Worm (Caenorhabditis elegans) whole organism, L4 larva: ENCODE results near the gene coh-3.
A peak's percentile ranks its signal among the peaks of the same experiment; 100 is the strongest.

Experiments used
- D1046.2 ChIP-seq: fragments of 200-800 bp; sonication (Bioruptor generic); IDR thresholded peaks from 2 replicates; pipeline ENCODE4 v1.3.6; 2022; ENCODE audit warnings: missing genetic modification characterization, missing compliant biosample characterization
- R02D3.7 ChIP-seq: fragments of 150-350 bp; sonication (generic microtip); optimal IDR thresholded peaks from 3 replicates; lab custom pipeline; 2014; ENCODE audit warnings: missing biosample characterization, missing genetic modification characterization
- T26A8.4 ChIP-seq: fragments of 200-800 bp; sonication (Bioruptor generic); IDR thresholded peaks from 2 replicates; pipeline ENCODE4 v1.3.6; 2022; ENCODE audit warnings: missing genetic modification characterization, missing compliant biosample characterization
- ZK546.5 ChIP-seq, 2 experiments: sonication (generic microtip); optimal IDR thresholded peaks; 2 replicates each; lab custom pipeline; 2017; ENCODE audit warnings: missing biosample characterization in 2 of 2, missing genetic modification characterization in 2 of 2
- ceh-20 ChIP-seq: fragments of 200-800 bp; sonication (Bioruptor generic); IDR thresholded peaks from 2 replicates; pipeline ENCODE4 v1.3.6; 2022; ENCODE audit warnings: missing genetic modification reagents, missing genetic modification characterization, missing compliant biosample characterization
- ceh-82 ChIP-seq: sonication (generic microtip); optimal IDR thresholded peaks from 2 replicates; lab custom pipeline; 2017; ENCODE audit warnings: missing biosample characterization, missing genetic modification characterization
- ctbp-1 ChIP-seq: fragments of 200-800 bp; sonication (Bioruptor generic); IDR thresholded peaks from 2 replicates; pipeline ENCODE4 v1.3.6; 2022; ENCODE audit warnings: missing genetic modification reagents, missing genetic modification characterization, missing compliant biosample characterization
- daf-16 ChIP-seq, 3 experiments: sonication (generic microtip); optimal IDR thresholded peaks; 2 replicates each; lab custom pipeline; 2016 to 2017; ENCODE audit warnings: missing genetic modification characterization in 3 of 3, missing genetic modification reagents in 3 of 3, mild to moderate bottlenecking in 2 of 3, missing compliant biosample characterization in 2 of 3, missing biosample characterization in 1 of 3, moderate library complexity in 1 of 3
- daf-8 ChIP-seq: fragments of 200-800 bp; sonication (Bioruptor generic); IDR thresholded peaks from 2 replicates; pipeline ENCODE4 v1.3.6; 2022; ENCODE audit warnings: missing genetic modification characterization, missing compliant biosample characterization
- dmd-6 ChIP-seq: fragments of 200-800 bp; sonication (Bioruptor generic); IDR thresholded peaks from 2 replicates; pipeline ENCODE4 v1.3.6; 2022; ENCODE audit warnings: missing genetic modification reagents, missing genetic modification characterization, missing compliant biosample characterization
- dve-1 ChIP-seq: sonication (generic microtip); optimal IDR thresholded peaks from 2 replicates; lab custom pipeline; 2017; ENCODE audit warnings: antibody characterized with exemption, mild to moderate bottlenecking, missing genetic modification characterization, missing compliant biosample characterization; ENCODE audit not compliant: insufficient read depth
- fos-1 ChIP-seq: fragments of 150-350 bp; optimal IDR thresholded peaks from 2 replicates; lab custom pipeline; 2014; ENCODE audit warnings: missing biosample characterization, missing genetic modification characterization
- hif-1 ChIP-seq, 2 experiments: sonication (generic microtip); optimal IDR thresholded peaks; 2 replicates each; lab custom pipeline; 2016 to 2017; ENCODE audit warnings: missing compliant biosample characterization in 2 of 2, missing genetic modification characterization in 2 of 2, missing genetic modification reagents in 2 of 2, missing genotype in 2 of 2, mild to moderate bottlenecking in 1 of 2
- hlh-11 ChIP-seq: fragments of 200-800 bp; sonication (Bioruptor generic); optimal IDR thresholded peaks from 2 replicates; lab custom pipeline; 2018; ENCODE audit warnings: mild to moderate bottlenecking, missing genetic modification characterization, missing compliant biosample characterization
- jun-1 ChIP-seq: fragments of 150-350 bp; optimal IDR thresholded peaks from 2 replicates; lab custom pipeline; 2014; ENCODE audit warnings: missing biosample characterization, missing genetic modification reagents, missing genetic modification characterization
- lin-13 ChIP-seq: fragments of 150-350 bp; optimal IDR thresholded peaks from 2 replicates; lab custom pipeline; 2014; ENCODE audit warnings: missing biosample characterization, missing genetic modification reagents, missing genetic modification characterization
- lsy-2 ChIP-seq, 2 experiments: fragments of 150-350 bp in 1 of 2; sonication (generic microtip) in 1 of 2; optimal IDR thresholded peaks; 2 replicates each; lab custom pipeline; 2014 to 2017; ENCODE audit warnings: missing biosample characterization in 2 of 2, missing genetic modification characterization in 2 of 2
- mdl-1 ChIP-seq, 2 experiments: fragments of 150-350 bp in 1 of 2; sonication (generic microtip) in 1 of 2; optimal IDR thresholded peaks; 2 replicates each; lab custom pipeline; 2014 to 2017; ENCODE audit warnings: missing biosample characterization in 2 of 2, missing genetic modification characterization in 2 of 2
- mdt-29 ChIP-seq: fragments of 200-800 bp; sonication (Bioruptor generic); IDR thresholded peaks from 2 replicates; pipeline ENCODE4 v1.3.6; 2022; ENCODE audit warnings: missing genetic modification reagents, missing genetic modification characterization, missing compliant biosample characterization
- mep-1 ChIP-seq: fragments of 150-350 bp; sonication (generic microtip); optimal IDR thresholded peaks from 3 replicates; lab custom pipeline; 2014; ENCODE audit warnings: missing biosample characterization, missing genetic modification characterization
- mxl-2 ChIP-seq: fragments of 200-800 bp; sonication (Bioruptor generic); conservative IDR thresholded peaks from 2 replicates; pipeline ENCODE4 v1.3.6; 2022; ENCODE audit warnings: missing genetic modification reagents, missing genetic modification characterization, missing compliant biosample characterization
- mxl-3 ChIP-seq: fragments of 200-800 bp; sonication (Bioruptor generic); optimal IDR thresholded peaks from 2 replicates; lab custom pipeline; 2018; ENCODE audit warnings: mild to moderate bottlenecking, missing genetic modification characterization, missing compliant biosample characterization
- nhr-28 ChIP-seq: fragments of 150-350 bp; optimal IDR thresholded peaks from 2 replicates; lab custom pipeline; 2014; ENCODE audit warnings: missing biosample characterization, missing genetic modification characterization
- nhr-48 ChIP-seq: sonication (generic microtip); optimal IDR thresholded peaks from 2 replicates; lab custom pipeline; 2016; ENCODE audit warnings: mild to moderate bottlenecking, missing genetic modification characterization, missing compliant biosample characterization
- nhr-76 ChIP-seq: fragments of 150-350 bp; optimal IDR thresholded peaks from 2 replicates; lab custom pipeline; 2014; ENCODE audit warnings: missing biosample characterization, missing genetic modification characterization
- pqm-1 ChIP-seq: sonication (generic microtip); optimal IDR thresholded peaks from 2 replicates; lab custom pipeline; 2017; ENCODE audit warnings: missing biosample characterization, missing genetic modification characterization
- set-16 ChIP-seq: fragments of 200-800 bp; sonication (Bioruptor generic); IDR thresholded peaks from 2 replicates; pipeline ENCODE4 v1.3.6; 2022; ENCODE audit warnings: missing genetic modification reagents, missing genetic modification characterization, missing compliant biosample characterization
- skn-1 ChIP-seq: fragments of 150-350 bp; optimal IDR thresholded peaks from 2 replicates; lab custom pipeline; 2014; ENCODE audit warnings: missing biosample characterization, missing genetic modification characterization
- tra-1 ChIP-seq: fragments of 200-800 bp; sonication (Bioruptor generic); IDR thresholded peaks from 2 replicates; pipeline ENCODE4 v1.3.6; 2022; ENCODE audit warnings: missing genetic modification reagents, missing genetic modification characterization, missing compliant biosample characterization
- unc-130 ChIP-seq: sonication (generic microtip); optimal IDR thresholded peaks from 2 replicates; lab custom pipeline; 2016; ENCODE audit warnings: missing genetic modification reagents, missing genetic modification characterization, missing compliant biosample characterization
- unc-39 ChIP-seq: sonication (generic microtip); optimal IDR thresholded peaks from 2 replicates; lab custom pipeline; 2017; ENCODE audit warnings: missing biosample characterization, missing genetic modification characterization
- unc-62 ChIP-seq, 3 experiments: fragments of 150-350 bp in 1 of 3; sonication (generic microtip); optimal IDR thresholded peaks in 2 of 3; peaks in 1 of 3; 1 replicate in 1 of 3; 2 replicates in 2 of 3; lab custom pipeline; 2014 to 2017; ENCODE audit warnings: missing biosample characterization in 3 of 3, missing genetic modification characterization in 3 of 3, missing genetic modification reagents in 3 of 3, missing genotype in 1 of 3
- zag-1 ChIP-seq: fragments of 150-350 bp; optimal IDR thresholded peaks from 2 replicates; lab custom pipeline; 2014; ENCODE audit warnings: missing biosample characterization, missing genetic modification characterization
- zfp-2 ChIP-seq: sonication (generic microtip); optimal IDR thresholded peaks from 2 replicates; lab custom pipeline; 2016; ENCODE audit warnings: mild to moderate bottlenecking, missing genetic modification characterization, missing compliant biosample characterization
- zip-11 ChIP-seq: fragments of 200-800 bp; sonication (Bioruptor generic); IDR thresholded peaks from 2 replicates; pipeline ENCODE4 v1.3.6; 2022; ENCODE audit warnings: missing genetic modification characterization, missing compliant biosample characterization

The coh-3 gene

ce11 chrV:14476680-14477079 is 19.5 kb downstream of the coh-3 start, which contains the start of gene clec-54:
Gene clec-54 (plus strand): TSS chrV:14476903.
- no peak for TF ChIP-seq lin-13
- TF ChIP-seq dve-1 (tag; lab: Kevin White, UChicago), result peak; percentile 12
- peak in 1 of 2 experiments; percentile 43 for TF ChIP-seq unc-62 (GFP tag; optimal IDR thresholded peaks at IDR 0.05 in 1 of 2; lab: Kevin White, UChicago)
- no peak for TF ChIP-seq unc-62 (tag; optimal IDR thresholded peaks at IDR 0.05; lab: Kevin White, UChicago)
- TF ChIP-seq dmd-6, result peak; percentile 49; the same call in 1 of the 2 replicates
- no peak for TF ChIP-seq T26A8.4 (GFP tag; lab: Robert Waterston, UW)
- 0 out of 2 replicates have a peak, but pooled peaks have one; percentile 27 for TF ChIP-seq tra-1 (GFP tag; lab: Robert Waterston, UW)
- TF ChIP-seq hlh-11 (tag; lab: Kevin White, UChicago), result peak; percentile 17
- TF ChIP-seq unc-130 (GFP tag; lab: Kevin White, UChicago), result no peak
- TF ChIP-seq zfp-2 (tag; lab: Kevin White, UChicago), result no peak
- TF ChIP-seq nhr-76, result no peak
- TF ChIP-seq nhr-28 (tag; lab: Kevin White, UChicago), result peak; percentile 18
- TF ChIP-seq daf-16 (GFP tag; optimal IDR thresholded peaks at IDR 0.05; lab: Kevin White, UChicago), result no peak
- TF ChIP-seq daf-16 (tag; optimal IDR thresholded peaks at IDR 0.05; lab: Kevin White, UChicago), result peak; percentile 37
- no peak for TF ChIP-seq D1046.2 (GFP tag; lab: Robert Waterston, UW)

- no peak for TF ChIP-seq mep-1 (tag; lab: Kevin White, UChicago)
- no peak for TF ChIP-seq mxl-2
- TF ChIP-seq zip-11, result no peak
- TF ChIP-seq skn-1, result no peak
- TF ChIP-seq ZK546.5 (tag; optimal IDR thresholded peaks at IDR 0.05; lab: Kevin White, UChicago), result no peak
- no peak for TF ChIP-seq ceh-82
- no peak for TF ChIP-seq daf-8
- no peak for TF ChIP-seq mdt-29
- TF ChIP-seq mdl-1 (tag; optimal IDR thresholded peaks at IDR 0.05; lab: Kevin White, UChicago), result no peak
- no peak for TF ChIP-seq nhr-48 (tag; lab: Kevin White, UChicago)
- TF ChIP-seq unc-39 (tag; lab: Kevin White, UChicago), result no peak
- no peak for TF ChIP-seq jun-1 (tag; lab: Kevin White, UChicago)
- no peak for TF ChIP-seq ceh-20 (GFP tag; lab: Robert Waterston, UW)
- no peak for TF ChIP-seq lsy-2 (tag; optimal IDR thresholded peaks at IDR 0.05; lab: Kevin White, UChicago)
- TF ChIP-seq, all 104 proteins: peak for 0
Measured at ce11 chrV:14478979-14479378, 21.8 kb downstream of the coh-3 start, which contains the start of gene clec-55. Gene clec-55 (plus strand): TSS chrV:14479279.

- TF ChIP-seq set-16 (GFP tag; lab: Robert Waterston, UW) (peak; percentile 83), R02D3.7 (tag; lab: Kevin White, UChicago) (no peak), fos-1 (tag; lab: Kevin White, UChicago) (no peak)
Measured at ce11 chrV:14480533-14480932, 23.3 kb downstream of the coh-3 start.

ce11 chrV:14481401-14481800 is 24.2 kb downstream of the coh-3 start, which contains the start of gene R02D5.7:
Gene R02D5.7 (minus strand): TSS chrV:14481501.
- TF ChIP-seq mxl-3 (GFP tag; lab: Kevin White, UChicago) (no peak), hif-1 (tag; optimal IDR thresholded peaks at IDR 0.05; lab: Kevin White, UChicago) (no peak), pqm-1 (tag; lab: Kevin White, UChicago) (peak; percentile 11), ctbp-1 (GFP tag; lab: Robert Waterston, UW) (no peak), hlh-11 (tag; lab: Kevin White, UChicago) (no peak), zag-1 (tag; lab: Kevin White, UChicago) (no peak)
- TF ChIP-seq, all 104 proteins: peak for 1
